Fruit fly (Drosophila melanogaster): ENCODE data around the gene CG9586.
A peak's percentile ranks its signal among the peaks of the same experiment; 100 is the strongest.

The CG9586 gene

dm6 chr2L:9136712-9137111 lies 29.6 kb downstream of the CG9586 start:
- TF ChIP-seq CrebA (GFP tag; optimal IDR thresholded peaks at IDR 0.05; ENCODE audit: borderline replicate concordance) (no peak), sv (GFP tag; optimal IDR thresholded peaks at IDR 0.05) (no peak), Vsx2 (GFP tag; optimal IDR thresholded peaks at IDR 0.05; ENCODE audit: partially characterized antibody) (peak; percentile 21), Dfd (GFP tag; optimal IDR thresholded peaks at IDR 0.05) (no peak), Hr83 (GFP tag; optimal IDR thresholded peaks at IDR 0.05; ENCODE audit: poor library complexity, severe bottlenecking) (no peak)

dm6 chr2L:9134940-9135339 lies 31.4 kb downstream of the CG9586 start:
- TF ChIP-seq br (GFP tag; optimal IDR thresholded peaks at IDR 0.05) (no peak), Abd-B (GFP tag; optimal IDR thresholded peaks at IDR 0.05) (no peak), Hr83 (GFP tag; optimal IDR thresholded peaks at IDR 0.05; ENCODE audit: poor library complexity, severe bottlenecking) (no peak), lola (GFP tag; optimal IDR thresholded peaks at IDR 0.05) (no peak), Hr78 (GFP tag; optimal IDR thresholded peaks at IDR 0.05) (no peak), woc (GFP tag; optimal IDR thresholded peaks at IDR 0.05) (no peak), dmrt93B (GFP tag; optimal IDR thresholded peaks at IDR 0.05) (no peak), CG32264 (GFP tag; optimal IDR thresholded peaks at IDR 0.05) (no peak), usp (GFP tag; optimal IDR thresholded peaks at IDR 0.05) (no peak), HLH106 (tag; optimal IDR thresholded peaks at IDR 0.05) (no peak), Dif (GFP tag; optimal IDR thresholded peaks at IDR 0.05; ENCODE audit: partially characterized antibody) (no peak), CG9705 (GFP tag; optimal IDR thresholded peaks at IDR 0.05) (no peak), ey (GFP tag; optimal IDR thresholded peaks at IDR 0.05) (no peak), foxo (GFP tag; optimal IDR thresholded peaks at IDR 0.05) (no peak)

dm6 chr2L:9134209-9134608 lies 32.1 kb downstream of the CG9586 start:
- no peak for TF ChIP-seq dmrt93B (GFP tag; optimal IDR thresholded peaks at IDR 0.05)
- no peak for TF ChIP-seq Sp1 (GFP tag; optimal IDR thresholded peaks at IDR 0.05)
- no peak for TF ChIP-seq h (GFP tag; optimal IDR thresholded peaks at IDR 0.05)
- TF ChIP-seq woc (GFP tag; optimal IDR thresholded peaks at IDR 0.05) = no peak
- no peak for TF ChIP-seq dsf (GFP tag; optimal IDR thresholded peaks at IDR 0.05; ENCODE audit: borderline replicate concordance)
- no peak for TF ChIP-seq lola (GFP tag; optimal IDR thresholded peaks at IDR 0.05)
- no peak for TF ChIP-seq fru (GFP tag; optimal IDR thresholded peaks at IDR 0.05)
- no peak for TF ChIP-seq Mio (GFP tag; optimal IDR thresholded peaks at IDR 0.05)
- TF ChIP-seq CG9705 (GFP tag; optimal IDR thresholded peaks at IDR 0.05) = no peak
- no peak for TF ChIP-seq br (GFP tag; optimal IDR thresholded peaks at IDR 0.05)
- no peak for TF ChIP-seq Dif (GFP tag; optimal IDR thresholded peaks at IDR 0.05; ENCODE audit: partially characterized antibody)
- no peak for TF ChIP-seq sv (GFP tag; optimal IDR thresholded peaks at IDR 0.05)
- TF ChIP-seq dl (GFP tag; optimal IDR thresholded peaks at IDR 0.05; ENCODE audit: insufficient read depth in 1 of 2, partially characterized antibody in 2 of 2) = no peak
- no peak for TF ChIP-seq pan (optimal IDR thresholded peaks at IDR 0.05)
- TF ChIP-seq Hr83 (GFP tag; optimal IDR thresholded peaks at IDR 0.05; ENCODE audit: poor library complexity, severe bottlenecking) = no peak
- no peak for TF ChIP-seq Myc (optimal IDR thresholded peaks at IDR 0.05)

- TF ChIP-seq foxo (GFP tag; optimal IDR thresholded peaks at IDR 0.05) (peak in 1 of 2 experiments; percentile 64), Sp1 (GFP tag; optimal IDR thresholded peaks at IDR 0.05) (peak; percentile 54), psq (GFP tag; optimal IDR thresholded peaks at IDR 0.05) (peak; percentile 19), Hnf4 (GFP tag; optimal IDR thresholded peaks at IDR 0.05) (peak; percentile 16), OdsH (GFP tag; optimal IDR thresholded peaks at IDR 0.05) (peak; percentile 61), ey (GFP tag; optimal IDR thresholded peaks at IDR 0.05) (no peak), sv (GFP tag; optimal IDR thresholded peaks at IDR 0.05) (peak; percentile 23), h (GFP tag; optimal IDR thresholded peaks at IDR 0.05) (peak; percentile 31), HLH106 (tag; optimal IDR thresholded peaks at IDR 0.05) (peak; percentile 40), fru (GFP tag; optimal IDR thresholded peaks at IDR 0.05) (peak; percentile 33), rgr (GFP tag; optimal IDR thresholded peaks at IDR 0.05) (peak; percentile 37), sage (GFP tag; optimal IDR thresholded peaks at IDR 0.05) (no peak), Vsx2 (GFP tag; optimal IDR thresholded peaks at IDR 0.05; ENCODE audit: partially characterized antibody) (no peak)
These were observed 33.1 kb downstream of the CG9586 start for dm6 chr2L:9133169-9133568.

dm6 chr2L:9130934-9131333 lies 35.4 kb downstream of the CG9586 start:
- TF ChIP-seq h (GFP tag; optimal IDR thresholded peaks at IDR 0.05) = no peak
- no peak for TF ChIP-seq Abd-B (GFP tag; optimal IDR thresholded peaks at IDR 0.05)
- TF ChIP-seq Hr78 (GFP tag; optimal IDR thresholded peaks at IDR 0.05) = no peak
- TF ChIP-seq tai (GFP tag; optimal IDR thresholded peaks at IDR 0.05) = no peak
- no peak for TF ChIP-seq fru (GFP tag; optimal IDR thresholded peaks at IDR 0.05)
- no peak for TF ChIP-seq ey (GFP tag; optimal IDR thresholded peaks at IDR 0.05)
